Fruit fly (Drosophila melanogaster): Measurements from ENCODE around the gene tty.
A peak's percentile ranks its signal among the peaks of the same experiment; 100 is the strongest.

The tty gene

dm6 chrX:21339476-21339931 lies at the start of gene tty, which contains the start of gene fliI:
Gene tty, minus strand, starts transcription at chrX:21339676.
Gene fliI, plus strand, starts transcription at chrX:21339741.
- TF ChIP-seq H2.0 (GFP tag; IDR thresholded peaks at IDR 0.05): peak; percentile 91
- TF ChIP-seq Trl (optimal IDR thresholded peaks at IDR 0.05): no peak
- TF ChIP-seq Trl (GFP tag; optimal IDR thresholded peaks at IDR 0.05): peak; percentile 80
- peak; percentile 88 for TF ChIP-seq CG1603 (tag; optimal IDR thresholded peaks at IDR 0.05)
- TF ChIP-seq ase (GFP tag; IDR thresholded peaks at IDR 0.05): peak; percentile 90
- TF ChIP-seq nerfin-2 (GFP tag; IDR thresholded peaks at IDR 0.05; ENCODE audit: partially characterized antibody): no peak
- TF ChIP-seq dan (GFP tag; IDR thresholded peaks at IDR 0.05): peak; percentile 52; the same call in 1 of the 2 replicates
- TF ChIP-seq CG6765 (GFP tag; optimal IDR thresholded peaks at IDR 0.05): peak; percentile 11
- TF ChIP-seq HLH3B (GFP tag; IDR thresholded peaks at IDR 0.05): peak; percentile 86
- TF ChIP-seq bigmax (GFP tag; optimal IDR thresholded peaks at IDR 0.05): peak; percentile 60
- TF ChIP-seq CG14965 (GFP tag; optimal IDR thresholded peaks at IDR 0.05; ENCODE audit: borderline replicate concordance): no peak
- peak; percentile 93 for TF ChIP-seq zfh1 (GFP tag; IDR thresholded peaks at IDR 0.05)
- peak; percentile 88 for TF ChIP-seq Awh (GFP tag; IDR thresholded peaks at IDR 0.05)
- no peak for TF ChIP-seq TFAM (GFP tag; optimal IDR thresholded peaks at IDR 0.05)
- TF ChIP-seq CG10543 (GFP tag; optimal IDR thresholded peaks at IDR 0.05): peak; percentile 37
- peak; percentile 78 for TF ChIP-seq CG2199 (GFP tag; IDR thresholded peaks at IDR 0.05)
- TF ChIP-seq Bgb (GFP tag; IDR thresholded peaks at IDR 0.05; ENCODE audit: partially characterized antibody): no peak
- TF ChIP-seq CG33213 (GFP tag; optimal IDR thresholded peaks at IDR 0.05): peak; percentile 89
- TF ChIP-seq CG10462 (GFP tag; optimal IDR thresholded peaks at IDR 0.05): peak; percentile 66
- TF ChIP-seq tx (GFP tag; optimal IDR thresholded peaks at IDR 0.05): peak; percentile 87
- TF ChIP-seq CG10147 (GFP tag; optimal IDR thresholded peaks at IDR 0.05): peak; percentile 61
- TF ChIP-seq az2 (GFP tag; optimal IDR thresholded peaks at IDR 0.05): peak; percentile 80
- peak; percentile 84 for TF ChIP-seq gro (GFP tag; optimal IDR thresholded peaks at IDR 0.05)
- no peak for TF ChIP-seq zen2 (GFP tag; IDR thresholded peaks at IDR 0.05; ENCODE audit: partially characterized antibody)
- peak; percentile 62 for TF ChIP-seq CG5245 (GFP tag; optimal IDR thresholded peaks at IDR 0.05)
- TF ChIP-seq dmrt11E (tag; optimal IDR thresholded peaks at IDR 0.05): peak; percentile 65
- TF ChIP-seq CG13894 (tag; optimal IDR thresholded peaks at IDR 0.05): peak; percentile 39
- peak; percentile 71 for TF ChIP-seq PHDP (tag; optimal IDR thresholded peaks at IDR 0.05)
- peak; percentile 88 for TF ChIP-seq ara (GFP tag; IDR thresholded peaks at IDR 0.05)
- TF ChIP-seq CG12769 (tag; optimal IDR thresholded peaks at IDR 0.05): peak; percentile 86
- peak; percentile 33 for TF ChIP-seq pfk (GFP tag; optimal IDR thresholded peaks at IDR 0.05)
- TF ChIP-seq ham (GFP tag; IDR thresholded peaks at IDR 0.05): peak; percentile 67; the same call in 1 of the 2 replicates
- peak; percentile 87 for TF ChIP-seq shn (GFP tag; optimal IDR thresholded peaks at IDR 0.05)
- TF ChIP-seq Lhr (GFP tag; optimal IDR thresholded peaks at IDR 0.05): peak; percentile 88
- TF ChIP-seq CHES-1-like (GFP tag; optimal IDR thresholded peaks at IDR 0.05): peak; percentile 85
- peak; percentile 89 for TF ChIP-seq sob (GFP tag; IDR thresholded peaks at IDR 0.05)
- TF ChIP-seq CG8281 (tag; optimal IDR thresholded peaks at IDR 0.05): peak; percentile 28
- no peak for TF ChIP-seq grn (GFP tag; optimal IDR thresholded peaks at IDR 0.05)
- peak; percentile 49 for TF ChIP-seq Adf1 (GFP tag; IDR thresholded peaks at IDR 0.05)
- TF ChIP-seq Xrp1 (GFP tag; IDR thresholded peaks at IDR 0.05): peak; percentile 87
- TF ChIP-seq CG4328 (GFP tag; optimal IDR thresholded peaks at IDR 0.05): no peak
- TF ChIP-seq ci (GFP tag; IDR thresholded peaks at IDR 0.05): peak; percentile 95
- peak; percentile 74 for TF ChIP-seq stwl (tag; optimal IDR thresholded peaks at IDR 0.05)
- TF ChIP-seq CG18262 (tag; optimal IDR thresholded peaks at IDR 0.05): peak; percentile 70
- peak; percentile 84 for TF ChIP-seq CG2889 (GFP tag; IDR thresholded peaks at IDR 0.05)
- peak; percentile 74 for TF ChIP-seq Vsx1 (GFP tag; optimal IDR thresholded peaks at IDR 0.05)
- TF ChIP-seq HmgD (GFP tag; optimal IDR thresholded peaks at IDR 0.05): peak; percentile 82
- peak; percentile 66 for TF ChIP-seq oc (tag; optimal IDR thresholded peaks at IDR 0.05)
- TF ChIP-seq CG4707 (GFP tag; optimal IDR thresholded peaks at IDR 0.05): no peak
- TF ChIP-seq CG13296 (GFP tag; optimal IDR thresholded peaks at IDR 0.05): peak; percentile 53
- no peak for TF ChIP-seq nau (GFP tag; optimal IDR thresholded peaks at IDR 0.05)
